Worm (Caenorhabditis elegans) whole organism, young adult: ENCODE measurements around the gene lbp-7.

ENCODE experiments used
- C17E4.6 ChIP-seq: fragments of 200-800 bp; sonication (Bioruptor generic); IDR thresholded peaks from 2 replicates; pipeline ENCODE4 v1.3.6; 2022; ENCODE audit warnings: missing genetic modification reagents, missing genetic modification characterization, missing compliant biosample characterization
- F33H1.4 ChIP-seq: fragments of 200-800 bp; sonication (Bioruptor generic); IDR thresholded peaks from 2 replicates; pipeline ENCODE4 v1.3.6; 2022; ENCODE audit warnings: missing genetic modification reagents, missing genetic modification characterization, missing compliant biosample characterization
- F52B5.7 ChIP-seq: sonication (generic microtip); optimal IDR thresholded peaks from 2 replicates; lab custom pipeline; 2016; ENCODE audit warnings: mild to moderate bottlenecking, missing genetic modification characterization, missing compliant biosample characterization
- F57C9.4 ChIP-seq: sonication (generic microtip); optimal IDR thresholded peaks from 2 replicates; lab custom pipeline; 2017; ENCODE audit warnings: mild to moderate bottlenecking, missing genetic modification characterization, missing compliant biosample characterization
- K12H6.12 ChIP-seq: fragments of 200-800 bp; sonication (Bioruptor generic); optimal IDR thresholded peaks from 2 replicates; lab custom pipeline; 2018; ENCODE audit warnings: mild to moderate bottlenecking, missing genetic modification characterization, missing compliant biosample characterization
- T07F8.4 ChIP-seq: sonication (generic microtip); optimal IDR thresholded peaks from 2 replicates; lab custom pipeline; 2016; ENCODE audit warnings: mild to moderate bottlenecking, missing genetic modification characterization, moderate library complexity, missing compliant biosample characterization
- Y53F4B.3 ChIP-seq: fragments of 200-800 bp; sonication (Bioruptor generic); IDR thresholded peaks from 2 replicates; pipeline ENCODE4 v1.3.6; 2022; ENCODE audit warnings: missing genetic modification reagents, missing genetic modification characterization, missing compliant biosample characterization
- Y79H2A.3 ChIP-seq: fragments of 200-800 bp; sonication (Bioruptor generic); conservative IDR thresholded peaks from 2 replicates; pipeline ENCODE4 v1.3.6; 2022; ENCODE audit warnings: missing genetic modification reagents, missing genetic modification characterization, missing compliant biosample characterization
- Y95B8A.8 ChIP-seq: fragments of 200-800 bp; sonication (Bioruptor generic); IDR thresholded peaks from 2 replicates; pipeline ENCODE4 v1.3.6; 2022; ENCODE audit warnings: missing genetic modification reagents, missing genetic modification characterization, missing compliant biosample characterization
- attf-6 ChIP-seq: fragments of 200-800 bp; sonication (Bioruptor generic); IDR thresholded peaks from 2 replicates; pipeline ENCODE4 v1.3.6; 2022; ENCODE audit warnings: missing genetic modification reagents, missing genetic modification characterization, missing compliant biosample characterization
- cebp-1 ChIP-seq, 2 experiments: fragments of 200-800 bp in 1 of 2; sonication (Bioruptor generic) in 1 of 2; sonication (generic microtip) in 1 of 2; IDR thresholded peaks in 1 of 2; optimal IDR thresholded peaks in 1 of 2; 2 replicates each; pipeline versions ENCODE4 v1.3.6 to Lab custom; 2017 to 2022; ENCODE audit warnings: missing compliant biosample characterization in 2 of 2, missing genetic modification characterization in 2 of 2, mild to moderate bottlenecking in 1 of 2, missing genetic modification reagents in 1 of 2, moderate library complexity in 1 of 2
- cebp-2 ChIP-seq: fragments of 200-800 bp; sonication (Bioruptor generic); IDR thresholded peaks from 2 replicates; pipeline ENCODE4 v1.3.6; 2022; ENCODE audit warnings: missing genetic modification characterization, missing compliant biosample characterization
- ceh-27 ChIP-seq: fragments of 200-800 bp; sonication (Bioruptor generic); optimal IDR thresholded peaks from 2 replicates; lab custom pipeline; 2018; ENCODE audit warnings: mild to moderate bottlenecking, missing genetic modification characterization, moderate library complexity, missing compliant biosample characterization
- die-1 ChIP-seq: sonication (generic microtip); optimal IDR thresholded peaks from 2 replicates; lab custom pipeline; 2016; ENCODE audit warnings: missing genotype, mild to moderate bottlenecking, missing genetic modification characterization, missing compliant biosample characterization
- dox-1 ChIP-seq: fragments of 200-800 bp; sonication (Bioruptor generic); IDR thresholded peaks from 2 replicates; pipeline ENCODE4 v1.3.6; 2022; ENCODE audit warnings: missing genetic modification reagents, missing genetic modification characterization, missing compliant biosample characterization
- dpff-1 ChIP-seq: sonication (generic microtip); optimal IDR thresholded peaks from 2 replicates; lab custom pipeline; 2017; ENCODE audit warnings: mild to moderate bottlenecking, missing genetic modification characterization, missing compliant biosample characterization
- dpl-1 ChIP-seq: fragments of 150-350 bp; optimal IDR thresholded peaks from 2 replicates; lab custom pipeline; 2014; ENCODE audit warnings: missing biosample characterization, missing genetic modification reagents, missing genetic modification characterization
- efl-1 ChIP-seq: fragments of 150-350 bp; optimal IDR thresholded peaks from 2 replicates; lab custom pipeline; 2014; ENCODE audit warnings: missing biosample characterization, missing genetic modification reagents, missing genetic modification characterization
- egl-18 ChIP-seq: fragments of 200-800 bp; sonication (Bioruptor generic); IDR thresholded peaks from 2 replicates; pipeline ENCODE4 v1.3.6; 2022; ENCODE audit warnings: missing genetic modification reagents, missing genetic modification characterization, missing compliant biosample characterization
- hlh-26 ChIP-seq: fragments of 200-800 bp; sonication (Bioruptor generic); conservative IDR thresholded peaks from 2 replicates; pipeline ENCODE4 v1.3.6; 2022; ENCODE audit warnings: missing genetic modification reagents, missing genetic modification characterization, missing compliant biosample characterization
- hmg-1.2 ChIP-seq: fragments of 200-800 bp; sonication (Bioruptor generic); IDR thresholded peaks from 2 replicates; pipeline ENCODE4 v1.3.6; 2022; ENCODE audit warnings: missing genetic modification reagents, missing genetic modification characterization, missing compliant biosample characterization
- hrde-1 ChIP-seq: sonication (generic microtip); optimal IDR thresholded peaks from 2 replicates; lab custom pipeline; 2016; ENCODE audit warnings: missing genetic modification characterization, mild to moderate bottlenecking, missing compliant biosample characterization, moderate library complexity, missing genotype, missing genetic modification reagents, borderline replicate concordance
- hsf-1 ChIP-seq: fragments of 200-800 bp; sonication (Bioruptor generic); IDR thresholded peaks from 2 replicates; pipeline ENCODE4 v1.3.6; 2022; ENCODE audit warnings: missing genetic modification reagents, missing genetic modification characterization, missing compliant biosample characterization
- lin-35 ChIP-seq, 3 experiments: fragments of 150-350 bp in 2 of 3; sonication (generic microtip) in 1 of 3; optimal IDR thresholded peaks; 2 replicates each; lab custom pipeline; 2014 to 2018; ENCODE audit warnings: missing biosample characterization in 3 of 3, missing genetic modification characterization in 3 of 3, missing genetic modification reagents in 3 of 3
- lin-40 ChIP-seq: sonication (generic microtip); optimal IDR thresholded peaks from 2 replicates; lab custom pipeline; 2016; ENCODE audit warnings: missing genetic modification characterization, mild to moderate bottlenecking, missing compliant biosample characterization, missing genotype, missing genetic modification reagents
- madf-6 ChIP-seq: fragments of 200-800 bp; sonication (Bioruptor generic); IDR thresholded peaks from 2 replicates; pipeline ENCODE4 v1.3.6; 2022; ENCODE audit warnings: missing genetic modification reagents, missing genetic modification characterization, missing compliant biosample characterization
- nfya-1 ChIP-seq: sonication (generic microtip); optimal IDR thresholded peaks from 2 replicates; lab custom pipeline; 2017; ENCODE audit warnings: antibody characterized with exemption, missing compliant biosample characterization, missing genetic modification characterization, borderline replicate concordance; ENCODE audit not compliant: insufficient read depth
- nfya-2 ChIP-seq: fragments of 200-800 bp; sonication (Bioruptor generic); IDR thresholded peaks from 2 replicates; pipeline ENCODE4 v1.3.6; 2022; ENCODE audit warnings: missing genetic modification reagents, missing genetic modification characterization, missing compliant biosample characterization
- nhr-120 ChIP-seq: fragments of 200-800 bp; sonication (Bioruptor generic); IDR thresholded peaks from 2 replicates; pipeline ENCODE4 v1.3.6; 2022; ENCODE audit warnings: missing genetic modification characterization, missing compliant biosample characterization
- nhr-90 ChIP-seq: sonication (generic microtip); optimal IDR thresholded peaks from 2 replicates; lab custom pipeline; 2016; ENCODE audit warnings: missing genotype, mild to moderate bottlenecking, missing genetic modification characterization, missing compliant biosample characterization
- rec-8 ChIP-seq, 2 experiments: sonication (generic microtip); optimal IDR thresholded peaks; 2 replicates each; lab custom pipeline; 2016; ENCODE audit warnings: mild to moderate bottlenecking in 2 of 2, missing genetic modification characterization in 2 of 2, missing genetic modification reagents in 2 of 2, missing genotype in 2 of 2, missing biosample characterization in 1 of 2, missing compliant biosample characterization in 1 of 2, moderate library complexity in 1 of 2
- sea-2 ChIP-seq: fragments of 200-800 bp; sonication (Bioruptor generic); IDR thresholded peaks from 2 replicates; pipeline ENCODE4 v1.3.6; 2022; ENCODE audit warnings: missing genetic modification characterization, missing compliant biosample characterization
- unc-62 ChIP-seq: fragments of 150-350 bp; optimal IDR thresholded peaks from 2 replicates; lab custom pipeline; 2014; ENCODE audit warnings: missing biosample characterization, missing genetic modification reagents, missing genetic modification characterization
- zim-3 ChIP-seq: sonication (generic microtip); optimal IDR thresholded peaks from 2 replicates; lab custom pipeline; 2017; ENCODE audit warnings: mild to moderate bottlenecking, missing genetic modification characterization, moderate library complexity, missing compliant biosample characterization
- ztf-25 ChIP-seq: fragments of 200-800 bp; sonication (Bioruptor generic); IDR thresholded peaks from 2 replicates; pipeline ENCODE4 v1.3.6; 2022; ENCODE audit warnings: missing genetic modification reagents, missing genetic modification characterization, missing compliant biosample characterization

Gene lbp-7

ce11 chrV:13837173-13837572 is 42.2 kb upstream of the lbp-7 start, which contains the start of gene srx-128 (continued):
- TF ChIP-seq ceh-27 (GFP tag; lab: Kevin White, UChicago) = no peak
- no peak for TF ChIP-seq die-1 (tag; lab: Kevin White, UChicago)
- no peak for TF ChIP-seq hrde-1 (tag; lab: Kevin White, UChicago)

ce11 chrV:13839433-13839832 is 39.9 kb upstream of the lbp-7 start, which contains the start of gene F55B12.10:
F55B12.10 (plus strand) TSS chrV:13839733.
- no peak for TF ChIP-seq ztf-25 (GFP tag; lab: Robert Waterston, UW)
- peak; percentile 7 for TF ChIP-seq K12H6.12 (tag; lab: Kevin White, UChicago)
- TF ChIP-seq, all 124 proteins: peak for 1

ce11 chrV:13840909-13841308 is 38.4 kb upstream of the lbp-7 start, which contains the start of gene srx-17:
srx-17 (plus strand) TSS chrV:13841209.
- TF ChIP-seq Y53F4B.3 (GFP tag; lab: Robert Waterston, UW) (no peak), Y95B8A.8 (no peak)
- TF ChIP-seq, all 124 proteins: peak for 0

- no peak for TF ChIP-seq Y79H2A.3 (GFP tag; lab: Robert Waterston, UW)
- no peak for TF ChIP-seq nfya-2 (GFP tag; lab: Robert Waterston, UW)
- no peak for TF ChIP-seq dpl-1
- no peak for TF ChIP-seq F57C9.4
- no peak for TF ChIP-seq sea-2 (GFP tag; lab: Robert Waterston, UW)
- no peak for TF ChIP-seq lin-40 (tag; lab: Kevin White, UChicago)
- TF ChIP-seq unc-62 (GFP tag; lab: Kevin White, UChicago) = no peak
- no peak for TF ChIP-seq T07F8.4 (tag; lab: Kevin White, UChicago)
- TF ChIP-seq F33H1.4 (GFP tag; lab: Robert Waterston, UW) = no peak
- TF ChIP-seq ceh-27 (GFP tag; lab: Kevin White, UChicago) = no peak
- TF ChIP-seq dox-1 (GFP tag; lab: Robert Waterston, UW) = no peak
- TF ChIP-seq cebp-2 (GFP tag; lab: Robert Waterston, UW) = no peak
- TF ChIP-seq nhr-120 (GFP tag; lab: Robert Waterston, UW) = no peak
Measured at ce11 chrV:13843147-13843546, 36.2 kb upstream of the lbp-7 start, which contains the start of gene srx-130. srx-130 (plus strand) TSS chrV:13843447.

- TF ChIP-seq hmg-1.2 (no peak), K12H6.12 (tag; lab: Kevin White, UChicago) (no peak), F52B5.7 (no peak), zim-3 (tag; lab: Kevin White, UChicago) (no peak), lin-35 (GFP tag; optimal IDR thresholded peaks at IDR 0.05; lab: Kevin White, UChicago) (no peak), egl-18 (GFP tag; lab: Robert Waterston, UW) (no peak), C17E4.6 (GFP tag; lab: Robert Waterston, UW) (no peak), nfya-1 (tag; lab: Kevin White, UChicago) (no peak), madf-6 (GFP tag; lab: Robert Waterston, UW) (no peak), hlh-26 (GFP tag; lab: Robert Waterston, UW) (no peak), dpff-1 (no peak)
- TF ChIP-seq, all 124 proteins: peak for 0
Measured at ce11 chrV:13845136-13845535, 34.2 kb upstream of the lbp-7 start, which contains the start of gene srx-131. srx-131 (plus strand) TSS chrV:13845436.

- TF ChIP-seq die-1 (tag; lab: Kevin White, UChicago) = no peak
- TF ChIP-seq attf-6 (GFP tag; lab: Robert Waterston, UW) = no peak
- TF ChIP-seq Y53F4B.3 (GFP tag; lab: Robert Waterston, UW) = no peak
- TF ChIP-seq cebp-1 (GFP tag; IDR thresholded peaks at IDR 0.05; lab: Robert Waterston, UW) = no peak
- TF ChIP-seq cebp-1 (tag; optimal IDR thresholded peaks at IDR 0.05; lab: Kevin White, UChicago) = no peak
- TF ChIP-seq K12H6.12 (tag; lab: Kevin White, UChicago) = no peak
- no peak for TF ChIP-seq efl-1
- no peak for TF ChIP-seq hsf-1 (GFP tag; lab: Robert Waterston, UW)
- no peak for TF ChIP-seq nhr-90
- no peak for TF ChIP-seq rec-8 (tag; optimal IDR thresholded peaks at IDR 0.05; lab: Kevin White, UChicago)
Measured at ce11 chrV:13848379-13848778, 31.0 kb upstream of the lbp-7 start, which contains the start of gene srx-133. srx-133 (plus strand) TSS chrV:13848679.
